Worm (Caenorhabditis elegans) whole organism, L4/young adult: ENCODE results near the gene tgt-2.

ENCODE experiments used
- dao-5 ChIP-seq: sonication (generic microtip); optimal IDR thresholded peaks from 2 replicates; lab custom pipeline; 2016; ENCODE audit warnings: missing genotype, missing genetic modification characterization, moderate library complexity, missing compliant biosample characterization
- him-1 ChIP-seq: sonication (generic microtip); optimal IDR thresholded peaks from 2 replicates; lab custom pipeline; 2016; ENCODE audit warnings: missing genotype, missing genetic modification reagents, missing genetic modification characterization, missing compliant biosample characterization

ce11 chrV:18980980-18981529, 17.1 kb upstream of the tgt-2 start, which contains the start of the genes mrps-35 and sws-1:
- TF ChIP-seq him-1 (tag; lab: Kevin White, UChicago) = no peak
- TF ChIP-seq dao-5 = no peak
